Fruit fly (Drosophila melanogaster) S2 (cell line): ENCODE data around the gene LKRSDH.

Experiments used
- CG8478 ChIP-seq: fragments of >200 bp; optimal IDR thresholded peaks from 2 replicates; lab custom pipeline; 2018
- CTCF ChIP-seq, 2 experiments: fragments of >200 bp; optimal IDR thresholded peaks; 2 replicates each; lab custom pipeline; 2018

dm6 chr2L:7791356-7791738 is 4.4 kb downstream of the LKRSDH start:
- TF ChIP-seq CG8478 (lab: Kevin White, UChicago) (no peak), CTCF (optimal IDR thresholded peaks at IDR 0.05; lab: Kevin White, UChicago) (no peak)
